Fruit fly (Drosophila melanogaster) whole organism, embryonic: ENCODE results near the gene sick.

Experiments
- B-H1 ChIP-seq: fragments of 200-800 bp; sonication (Bioruptor generic); IDR thresholded peaks from 3 replicates; pipeline ENCODE4 v1.3.6; 2022; ENCODE audit warnings: missing biosample characterization, missing genetic modification characterization
- Bteb2 ChIP-seq: fragments of 200-800 bp; sonication (Bioruptor generic); optimal IDR thresholded peaks from 2 replicates; lab custom pipeline; 2016; ENCODE audit warnings: missing biosample characterization, missing genetic modification characterization
- CG10431 ChIP-seq: fragments of 200-800 bp; sonication (Bioruptor generic); optimal IDR thresholded peaks from 3 replicates; lab custom pipeline; 2018; ENCODE audit warnings: missing biosample characterization, mild to moderate bottlenecking, missing genetic modification characterization
- CG10543 ChIP-seq: fragments of 200-800 bp; sonication (Bioruptor generic); optimal IDR thresholded peaks from 3 replicates; lab custom pipeline; 2017; ENCODE audit warnings: missing biosample characterization, mild to moderate bottlenecking, missing genetic modification characterization, moderate library complexity
- CG10565 ChIP-seq: fragments of 200-800 bp; sonication (Bioruptor generic); optimal IDR thresholded peaks from 3 replicates; lab custom pipeline; 2016; ENCODE audit warnings: missing biosample characterization, mild to moderate bottlenecking, missing genetic modification characterization
- CG11247 ChIP-seq: fragments of 200-800 bp; sonication (Bioruptor generic); IDR thresholded peaks from 2 replicates; pipeline ENCODE4 v1.3.6; 2022; ENCODE audit warnings: missing biosample characterization, missing genetic modification characterization
- CG11696 ChIP-seq: fragments of 200-800 bp; sonication (Bioruptor generic); IDR thresholded peaks from 2 replicates; pipeline ENCODE4 v1.3.6; 2022; ENCODE audit warnings: missing biosample characterization, missing genetic modification characterization
- CG14667 ChIP-seq: fragments of 200-800 bp; sonication (Bioruptor generic); IDR thresholded peaks from 2 replicates; pipeline ENCODE4 v1.3.6; 2022; ENCODE audit warnings: missing biosample characterization, missing genetic modification characterization
- CG15011 ChIP-seq: fragments of 200-800 bp; sonication (Bioruptor generic); optimal IDR thresholded peaks from 3 replicates; lab custom pipeline; 2018; ENCODE audit warnings: missing biosample characterization, mild to moderate bottlenecking, missing genetic modification characterization
- CG15696 ChIP-seq: fragments of 200-800 bp; sonication (Bioruptor generic); optimal IDR thresholded peaks from 2 replicates; lab custom pipeline; 2019; ENCODE audit warnings: missing biosample characterization, mild to moderate bottlenecking, missing genetic modification characterization, moderate library complexity
- CG17612 ChIP-seq: fragments of 200-800 bp; sonication (Bioruptor generic); IDR thresholded peaks from 2 replicates; pipeline ENCODE4 v1.3.6; 2022; ENCODE audit warnings: missing biosample characterization, missing genetic modification characterization
- CG2202 ChIP-seq: fragments of 200-800 bp; sonication (Bioruptor generic); optimal IDR thresholded peaks from 2 replicates; lab custom pipeline; 2018; ENCODE audit warnings: missing biosample characterization, mild to moderate bottlenecking, missing genetic modification characterization
- CG2875 ChIP-seq: fragments of 200-800 bp; sonication (Bioruptor generic); optimal IDR thresholded peaks from 2 replicates; lab custom pipeline; 2017; ENCODE audit warnings: missing biosample characterization, mild to moderate bottlenecking, missing genetic modification characterization, missing genetic modification reagents
- CG30020 ChIP-seq: fragments of 200-800 bp; optimal IDR thresholded peaks from 2 replicates; lab custom pipeline; 2019; ENCODE audit warnings: missing biosample characterization, mild to moderate bottlenecking, missing genetic modification characterization, moderate library complexity
- CG43689 ChIP-seq: fragments of 200-800 bp; sonication (Bioruptor generic); IDR thresholded peaks from 2 replicates; pipeline ENCODE4 v1.3.6; 2022; ENCODE audit warnings: missing biosample characterization, missing genetic modification characterization
- CG6272 ChIP-seq: fragments of 200-800 bp; sonication (Bioruptor generic); IDR thresholded peaks from 2 replicates; pipeline ENCODE4 v1.3.6; 2022; ENCODE audit warnings: missing biosample characterization, missing genetic modification characterization
- CG6689 ChIP-seq: fragments of 200-800 bp; sonication (Bioruptor generic); IDR thresholded peaks from 2 replicates; pipeline ENCODE4 v1.3.6; 2022; ENCODE audit warnings: missing biosample characterization, missing genetic modification characterization
- CG6765 ChIP-seq: fragments of 200-800 bp; sonication (Bioruptor generic); optimal IDR thresholded peaks from 3 replicates; lab custom pipeline; 2017; ENCODE audit warnings: missing biosample characterization, mild to moderate bottlenecking, missing genetic modification characterization
- CG6854 ChIP-seq: fragments of 200-800 bp; sonication (Bioruptor generic); optimal IDR thresholded peaks from 3 replicates; lab custom pipeline; 2017; ENCODE audit warnings: missing biosample characterization, mild to moderate bottlenecking, missing genetic modification characterization
- CG8765 ChIP-seq: fragments of 200-800 bp; sonication (Bioruptor generic); IDR thresholded peaks from 2 replicates; pipeline ENCODE4 v1.3.6; 2022; ENCODE audit warnings: missing biosample characterization, missing genetic modification characterization
- CHES-1-like ChIP-seq: fragments of 200-800 bp; sonication (Bioruptor generic); optimal IDR thresholded peaks from 2 replicates; lab custom pipeline; 2016; ENCODE audit warnings: missing biosample characterization, missing genetic modification characterization
- CTCF ChIP-seq: fragments of 200-800 bp; sonication (Bioruptor generic); optimal IDR thresholded peaks from 2 replicates; lab custom pipeline; 2017; ENCODE audit warnings: missing biosample characterization, mild to moderate bottlenecking, missing genetic modification characterization, moderate library complexity
- E2f2 ChIP-seq: fragments of 200-800 bp; sonication (Bioruptor generic); IDR thresholded peaks from 2 replicates; pipeline ENCODE4 v1.3.6; 2022; ENCODE audit warnings: missing biosample characterization, missing genetic modification characterization
- Ets97D ChIP-seq: fragments of 200-800 bp; sonication (Bioruptor generic); optimal IDR thresholded peaks from 3 replicates; lab custom pipeline; 2016; ENCODE audit warnings: missing biosample characterization, missing genetic modification characterization
- Lpt ChIP-seq: fragments of >200 bp; optimal IDR thresholded peaks from 2 replicates; lab custom pipeline; 2018; ENCODE audit warnings: missing biosample characterization, missing genetic modification characterization
- Meics ChIP-seq: fragments of 200-800 bp; sonication (Bioruptor generic); optimal IDR thresholded peaks from 2 replicates; lab custom pipeline; 2017; ENCODE audit warnings: missing biosample characterization, mild to moderate bottlenecking, missing genetic modification characterization
- Mes4 ChIP-seq: fragments of 200-800 bp; sonication (Bioruptor generic); optimal IDR thresholded peaks from 2 replicates; lab custom pipeline; 2016; ENCODE audit warnings: missing biosample characterization, missing genetic modification characterization
- NFAT ChIP-seq: fragments of 200-800 bp; sonication (Bioruptor generic); IDR thresholded peaks from 2 replicates; pipeline ENCODE4 v1.3.6; 2022; ENCODE audit warnings: missing biosample characterization, missing genetic modification characterization
- Spps ChIP-seq: fragments of 200-800 bp; sonication (Bioruptor generic); optimal IDR thresholded peaks from 2 replicates; lab custom pipeline; 2018; ENCODE audit warnings: missing biosample characterization, mild to moderate bottlenecking, missing genetic modification characterization
- ase ChIP-seq: fragments of 200-800 bp; sonication (Bioruptor generic); IDR thresholded peaks from 3 replicates; pipeline ENCODE4 v1.3.6; 2022; ENCODE audit warnings: missing biosample characterization, missing genetic modification characterization
- btn ChIP-seq: fragments of 200-800 bp; sonication (Bioruptor generic); optimal IDR thresholded peaks from 2 replicates; lab custom pipeline; 2016; ENCODE audit warnings: missing biosample characterization, missing genetic modification characterization
- ci ChIP-seq: fragments of 200-800 bp; sonication (Bioruptor generic); IDR thresholded peaks from 3 replicates; pipeline ENCODE4 v1.3.6; 2022; ENCODE audit warnings: missing biosample characterization, missing genetic modification characterization
- crc ChIP-seq: fragments of 200-800 bp; sonication (Bioruptor generic); optimal IDR thresholded peaks from 2 replicates; lab custom pipeline; 2016; ENCODE audit warnings: missing biosample characterization, missing genetic modification characterization
- crp ChIP-seq, 2 experiments: fragments of 200-800 bp; sonication (Bioruptor generic); optimal IDR thresholded peaks; 2 replicates in 1 of 2; 3 replicates in 1 of 2; lab custom pipeline; 2017; ENCODE audit warnings: missing biosample characterization in 2 of 2, missing genetic modification characterization in 2 of 2, mild to moderate bottlenecking in 1 of 2, moderate library complexity in 1 of 2
- disco-r ChIP-seq: fragments of 200-800 bp; sonication (Bioruptor generic); optimal IDR thresholded peaks from 2 replicates; lab custom pipeline; 2016; ENCODE audit warnings: missing biosample characterization, missing genetic modification characterization
- dmrt99B ChIP-seq: fragments of 200-800 bp; sonication (Bioruptor generic); optimal IDR thresholded peaks from 2 replicates; lab custom pipeline; 2018; ENCODE audit warnings: missing biosample characterization, mild to moderate bottlenecking, missing genetic modification characterization, moderate library complexity
- fru ChIP-seq: fragments of >200 bp; optimal IDR thresholded peaks from 2 replicates; lab custom pipeline; 2017
- fu2 ChIP-seq: fragments of 200-800 bp; sonication (Bioruptor generic); optimal IDR thresholded peaks from 2 replicates; lab custom pipeline; 2016; ENCODE audit warnings: missing biosample characterization, missing genetic modification characterization
- ind ChIP-seq: fragments of 200-800 bp; sonication (Bioruptor generic); optimal IDR thresholded peaks from 3 replicates; lab custom pipeline; 2016; ENCODE audit warnings: missing biosample characterization, missing genetic modification characterization
- nerfin-1 ChIP-seq: fragments of 200-800 bp; sonication (Bioruptor generic); optimal IDR thresholded peaks from 3 replicates; lab custom pipeline; 2019; ENCODE audit warnings: missing biosample characterization, mild to moderate bottlenecking, missing genetic modification characterization, moderate library complexity
- nerfin-2 ChIP-seq: fragments of 200-800 bp; sonication (Bioruptor generic); IDR thresholded peaks from 2 replicates; pipeline ENCODE4 v1.3.6; 2022; ENCODE audit warnings: missing biosample characterization, missing genetic modification characterization; ENCODE audit not compliant: partially characterized antibody
- peb ChIP-seq: fragments of 200-800 bp; sonication (Bioruptor generic); IDR thresholded peaks from 2 replicates; pipeline ENCODE4 v1.3.6; 2022; ENCODE audit warnings: missing biosample characterization, missing genetic modification characterization
- prd ChIP-seq, 3 experiments: fragments of >200 bp in 2 of 3; fragments of 200-800 bp in 1 of 3; sonication (Bioruptor generic) in 1 of 3; optimal IDR thresholded peaks in 2 of 3; IDR thresholded peaks in 1 of 3; 2 replicates in 2 of 3; 3 replicates in 1 of 3; pipeline versions ENCODE4 v1.3.6 to Lab custom; 2017 to 2022; ENCODE audit warnings: missing biosample characterization in 1 of 3, missing genetic modification characterization in 1 of 3
- psq ChIP-seq: fragments of 200-800 bp; sonication (Bioruptor generic); optimal IDR thresholded peaks from 2 replicates; lab custom pipeline; 2017; ENCODE audit warnings: missing biosample characterization, missing genetic modification characterization
- row ChIP-seq: fragments of 200-800 bp; sonication (Bioruptor generic); IDR thresholded peaks from 3 replicates; pipeline ENCODE4 v1.3.6; 2022; ENCODE audit warnings: missing biosample characterization, missing genetic modification characterization
- slp2 ChIP-seq: fragments of 200-800 bp; sonication (Bioruptor generic); optimal IDR thresholded peaks from 2 replicates; lab custom pipeline; 2016; ENCODE audit warnings: missing biosample characterization, missing genetic modification characterization
- so ChIP-seq: fragments of 200-800 bp; sonication (Bioruptor generic); IDR thresholded peaks from 3 replicates; pipeline ENCODE4 v1.3.6; 2022; ENCODE audit warnings: missing biosample characterization, missing genetic modification characterization
- sug ChIP-seq: fragments of 200-800 bp; optimal IDR thresholded peaks from 2 replicates; lab custom pipeline; 2019; ENCODE audit warnings: missing biosample characterization, mild to moderate bottlenecking, missing genetic modification characterization, moderate library complexity
- trem ChIP-seq: fragments of 200-800 bp; optimal IDR thresholded peaks from 3 replicates; lab custom pipeline; 2019; ENCODE audit warnings: missing biosample characterization, mild to moderate bottlenecking, missing genetic modification characterization, moderate library complexity
- wor ChIP-seq: fragments of 200-800 bp; sonication (Bioruptor generic); IDR thresholded peaks from 2 replicates; pipeline ENCODE4 v1.3.6; 2022; ENCODE audit warnings: missing biosample characterization, missing genetic modification characterization
- z ChIP-seq: fragments of 200-800 bp; sonication (Bioruptor generic); IDR thresholded peaks from 3 replicates; pipeline ENCODE4 v1.3.6; 2022; ENCODE audit warnings: missing biosample characterization, missing genetic modification characterization
- zfh1 ChIP-seq: fragments of 200-800 bp; sonication (Bioruptor generic); IDR thresholded peaks from 3 replicates; pipeline ENCODE4 v1.3.6; 2022; ENCODE audit warnings: missing biosample characterization, missing genetic modification characterization

The sick gene

DNA sequence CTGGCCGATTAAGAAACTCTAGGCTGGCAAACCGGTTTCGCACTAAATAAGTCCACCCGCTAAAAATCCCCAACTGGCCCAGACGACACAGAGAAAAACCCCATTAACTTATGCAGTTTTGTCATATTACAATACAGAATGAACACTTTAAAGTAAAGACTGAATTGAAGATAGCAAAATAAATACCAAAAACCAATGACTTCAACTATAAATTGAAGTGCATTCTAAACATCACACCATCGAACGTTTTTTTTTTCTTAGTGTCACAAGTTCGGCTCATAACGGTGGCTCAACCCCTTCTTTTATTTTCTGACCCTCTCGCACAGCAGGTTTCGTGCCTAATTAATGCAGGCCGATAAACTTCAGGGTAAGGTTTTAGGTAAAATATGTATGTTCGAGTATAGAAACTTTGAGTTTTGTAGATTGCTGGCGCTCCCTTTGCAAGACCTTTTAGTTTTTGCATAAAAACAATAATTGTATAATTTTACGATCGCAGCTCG is 145.2 kb downstream of the sick start (continued):
- peak in 1 of 2 experiments; percentile 33 for TF ChIP-seq crp (GFP tag; optimal IDR thresholded peaks at IDR 0.05; lab: Kevin White, UChicago)
- no peak for TF ChIP-seq Ets97D (GFP tag; lab: Kevin White, UChicago)
- TF ChIP-seq CG43689 (GFP tag; lab: Robert Waterston, UW): peak; percentile 68
- TF ChIP-seq fru (lab: Kevin White, UChicago): no peak
- TF ChIP-seq row (GFP tag; lab: Robert Waterston, UW): peak; percentile 92
- TF ChIP-seq ase (GFP tag; lab: Robert Waterston, UW): peak; percentile 84
- TF ChIP-seq sug (tag; lab: Kevin White, UChicago): peak; percentile 43
- TF ChIP-seq NFAT (GFP tag; lab: Robert Waterston, UW): peak; percentile 92
- peak; percentile 78 for TF ChIP-seq disco-r
- TF ChIP-seq Mes4 (GFP tag; lab: Kevin White, UChicago): peak; percentile 66
- TF ChIP-seq psq (GFP tag; lab: Kevin White, UChicago): no peak
- TF ChIP-seq nerfin-2 (GFP tag; lab: Robert Waterston, UW): no peak
- TF ChIP-seq CG11696 (GFP tag; lab: Robert Waterston, UW): peak; percentile 64
- peak; percentile 69 for TF ChIP-seq crc
- TF ChIP-seq CG15696: peak; percentile 41
- TF ChIP-seq CG6689 (GFP tag; lab: Robert Waterston, UW): peak; percentile 92
- TF ChIP-seq CG6765 (GFP tag; lab: Kevin White, UChicago): peak; percentile 49
- peak; percentile 86 for TF ChIP-seq CG6272 (GFP tag; lab: Robert Waterston, UW)
- peak; percentile 70 for TF ChIP-seq E2f2
- no peak for TF ChIP-seq CTCF
- peak; percentile 60 for TF ChIP-seq CG15011 (GFP tag; lab: Kevin White, UChicago)
- peak; percentile 17 for TF ChIP-seq CG30020 (tag; lab: Kevin White, UChicago)
- TF ChIP-seq Bteb2 (GFP tag; lab: Kevin White, UChicago): peak; percentile 83
- TF ChIP-seq CG6854 (GFP tag; lab: Kevin White, UChicago): peak; percentile 45
- no peak for TF ChIP-seq z (GFP tag; lab: Robert Waterston, UW)
- TF ChIP-seq zfh1 (GFP tag; lab: Robert Waterston, UW): peak; percentile 93
- TF ChIP-seq CG2202 (tag; lab: Kevin White, UChicago): peak; percentile 53
- peak; percentile 80 for TF ChIP-seq wor (GFP tag; lab: Robert Waterston, UW)
- no peak for TF ChIP-seq btn
- TF ChIP-seq trem (tag; lab: Kevin White, UChicago): peak; percentile 20
- peak; percentile 85 for TF ChIP-seq ind (GFP tag; lab: Kevin White, UChicago)
- peak; percentile 77; the same call in 1 of the 2 replicates for TF ChIP-seq CG17612 (GFP tag; lab: Robert Waterston, UW)
- TF ChIP-seq Spps (tag; lab: Kevin White, UChicago): peak; percentile 60
- peak; percentile 86 for TF ChIP-seq Meics (GFP tag; lab: Kevin White, UChicago)
- peak; percentile 75 for TF ChIP-seq peb (GFP tag; lab: Robert Waterston, UW)
- TF ChIP-seq CG14667 (GFP tag; lab: Robert Waterston, UW): peak; percentile 86
- TF ChIP-seq CG8765 (GFP tag; lab: Robert Waterston, UW): peak; percentile 76
- peak; percentile 93 for TF ChIP-seq ci (GFP tag; lab: Robert Waterston, UW)
- TF ChIP-seq CG2875 (GFP tag; lab: Kevin White, UChicago): peak; percentile 71
- peak; percentile 90 for TF ChIP-seq CHES-1-like (GFP tag; lab: Kevin White, UChicago)
- peak; percentile 61 for TF ChIP-seq nerfin-1
- TF ChIP-seq B-H1 (GFP tag; lab: Robert Waterston, UW): peak; percentile 88
- peak; percentile 84 for TF ChIP-seq fu2 (GFP tag; lab: Kevin White, UChicago)
- no peak for TF ChIP-seq CG10565
- peak; percentile 93 for TF ChIP-seq so (GFP tag; lab: Robert Waterston, UW)
- TF ChIP-seq prd (optimal IDR thresholded peaks at IDR 0.05; lab: Kevin White, UChicago): no peak
- TF ChIP-seq prd (GFP tag; IDR thresholded peaks at IDR 0.05; lab: Robert Waterston, UW): peak; percentile 95
- TF ChIP-seq slp2 (GFP tag; lab: Kevin White, UChicago): peak; percentile 84
- peak; percentile 82 for TF ChIP-seq dmrt99B (tag; lab: Kevin White, UChicago)
- TF ChIP-seq CG10431 (GFP tag; lab: Kevin White, UChicago): no peak
- no peak for TF ChIP-seq Lpt (GFP tag; lab: Kevin White, UChicago)
- TF ChIP-seq CG10543 (GFP tag; lab: Kevin White, UChicago): peak; percentile 59
- peak; percentile 87 for TF ChIP-seq CG11247 (GFP tag; lab: Robert Waterston, UW)
